Fruit fly (Drosophila melanogaster) whole organism, embryonic: ENCODE results near the gene fln.

ENCODE experiments used
- Aef1 ChIP-seq: fragments of 200-800 bp; sonication (Bioruptor generic); IDR thresholded peaks from 3 replicates; pipeline ENCODE4 v1.3.6; 2022; ENCODE audit warnings: missing biosample characterization, missing genetic modification characterization
- Atf-2 ChIP-seq: fragments of 200-800 bp; sonication (Bioruptor generic); optimal IDR thresholded peaks from 2 replicates; lab custom pipeline; 2016; ENCODE audit warnings: missing biosample characterization, missing genetic modification characterization
- BEAF-32 ChIP-seq: fragments of 200-800 bp; sonication (Bioruptor generic); optimal IDR thresholded peaks from 3 replicates; lab custom pipeline; 2017; ENCODE audit warnings: missing biosample characterization, missing genetic modification characterization, mild to moderate bottlenecking, moderate library complexity, missing genetic modification reagents
- Bgb ChIP-seq: fragments of 200-800 bp; sonication (Bioruptor generic); IDR thresholded peaks from 2 replicates; pipeline ENCODE4 v1.3.6; 2022; ENCODE audit warnings: missing biosample characterization, missing genetic modification characterization; ENCODE audit not compliant: partially characterized antibody
- CG11560 ChIP-seq: fragments of 200-800 bp; sonication (Bioruptor generic); IDR thresholded peaks from 3 replicates; pipeline ENCODE4 v1.3.6; 2022; ENCODE audit warnings: missing biosample characterization, missing genetic modification characterization
- CG12155 ChIP-seq: fragments of 200-800 bp; sonication (Bioruptor generic); optimal IDR thresholded peaks from 3 replicates; lab custom pipeline; 2016; ENCODE audit warnings: missing biosample characterization, missing genetic modification characterization
- CG12659 ChIP-seq: fragments of 200-800 bp; sonication (Bioruptor generic); optimal IDR thresholded peaks from 3 replicates; lab custom pipeline; 2017; ENCODE audit warnings: mild to moderate bottlenecking, missing biosample characterization, missing genetic modification reagents, missing genetic modification characterization
- CG13287 ChIP-seq: fragments of 200-800 bp; sonication (Bioruptor generic); IDR thresholded peaks from 2 replicates; pipeline ENCODE4 v1.3.6; 2022; ENCODE audit warnings: missing biosample characterization, missing genetic modification characterization; ENCODE audit not compliant: partially characterized antibody
- CG14014 ChIP-seq: fragments of 200-800 bp; sonication (Bioruptor generic); IDR thresholded peaks from 2 replicates; pipeline ENCODE4 v1.3.6; 2022; ENCODE audit warnings: missing biosample characterization, missing genetic modification characterization
- CG18262 ChIP-seq: fragments of 200-800 bp; optimal IDR thresholded peaks from 3 replicates; lab custom pipeline; 2019; ENCODE audit warnings: missing biosample characterization, mild to moderate bottlenecking, missing genetic modification characterization, moderate library complexity
- CG2116 ChIP-seq: fragments of 200-800 bp; sonication (Bioruptor generic); optimal IDR thresholded peaks from 3 replicates; lab custom pipeline; 2018; ENCODE audit warnings: missing biosample characterization, mild to moderate bottlenecking, missing genetic modification characterization
- CG3163 ChIP-seq: fragments of 200-800 bp; sonication (Bioruptor generic); optimal IDR thresholded peaks from 3 replicates; lab custom pipeline; 2016; ENCODE audit warnings: missing biosample characterization, missing genetic modification characterization
- CG3407 ChIP-seq: fragments of 200-800 bp; sonication (Bioruptor generic); optimal IDR thresholded peaks from 2 replicates; lab custom pipeline; 2018; ENCODE audit warnings: missing biosample characterization, mild to moderate bottlenecking, missing genetic modification characterization
- CG4617 ChIP-seq: fragments of 200-800 bp; sonication (Bioruptor generic); optimal IDR thresholded peaks from 3 replicates; lab custom pipeline; 2016; ENCODE audit warnings: missing biosample characterization, missing genetic modification characterization, borderline replicate concordance
- CG6791 ChIP-seq: fragments of 200-800 bp; sonication (Bioruptor generic); IDR thresholded peaks from 3 replicates; pipeline ENCODE4 v1.3.6; 2022; ENCODE audit warnings: missing biosample characterization, missing genetic modification characterization; ENCODE audit not compliant: partially characterized antibody
- CG7357 ChIP-seq: fragments of 200-800 bp; sonication (Bioruptor generic); IDR thresholded peaks from 3 replicates; pipeline ENCODE4 v1.3.6; 2022; ENCODE audit warnings: missing biosample characterization, missing genetic modification characterization
- CG7786 ChIP-seq: fragments of 200-800 bp; sonication (Bioruptor generic); optimal IDR thresholded peaks from 2 replicates; lab custom pipeline; 2016; ENCODE audit warnings: missing biosample characterization, missing genetic modification characterization
- CG8944 ChIP-seq: fragments of 200-800 bp; sonication (Bioruptor generic); optimal IDR thresholded peaks from 3 replicates; lab custom pipeline; 2016; ENCODE audit warnings: missing biosample characterization, missing genetic modification characterization
- D ChIP-seq, 2 experiments: fragments of 200-800 bp in 1 of 2; fragments of >200 bp in 1 of 2; sonication (Bioruptor generic) in 1 of 2; optimal IDR thresholded peaks; 2 replicates in 1 of 2; 3 replicates in 1 of 2; lab custom pipeline; 2017; ENCODE audit warnings: mild to moderate bottlenecking in 1 of 2, missing biosample characterization in 1 of 2, missing genetic modification characterization in 1 of 2, missing genetic modification reagents in 1 of 2
- Dll ChIP-seq: fragments of 200-800 bp; sonication (Bioruptor generic); IDR thresholded peaks from 4 replicates; pipeline ENCODE4 v1.3.6; 2022; ENCODE audit warnings: missing biosample characterization, missing genetic modification characterization; ENCODE audit not compliant: partially characterized antibody
- E2f2 ChIP-seq: fragments of 200-800 bp; sonication (Bioruptor generic); IDR thresholded peaks from 2 replicates; pipeline ENCODE4 v1.3.6; 2022; ENCODE audit warnings: missing biosample characterization, missing genetic modification characterization
- ERR ChIP-seq: fragments of 200-800 bp; sonication (Bioruptor generic); optimal IDR thresholded peaks from 2 replicates; lab custom pipeline; 2016; ENCODE audit warnings: missing biosample characterization, missing genetic modification characterization
- HLH4C ChIP-seq: fragments of 200-800 bp; sonication (Bioruptor generic); IDR thresholded peaks from 3 replicates; pipeline ENCODE4 v1.3.6; 2022; ENCODE audit warnings: missing biosample characterization, missing genetic modification characterization; ENCODE audit not compliant: partially characterized antibody
- Lhr ChIP-seq: fragments of 200-800 bp; sonication (Bioruptor generic); optimal IDR thresholded peaks from 3 replicates; lab custom pipeline; 2017; ENCODE audit warnings: mild to moderate bottlenecking, missing biosample characterization, missing genetic modification reagents, missing genetic modification characterization
- MBD-R2 ChIP-seq: fragments of 200-800 bp; sonication (Bioruptor generic); IDR thresholded peaks from 2 replicates; pipeline ENCODE4 v1.3.6; 2022; ENCODE audit warnings: missing biosample characterization, missing genetic modification characterization
- NC2α ChIP-seq: fragments of 200-800 bp; sonication (Bioruptor generic); optimal IDR thresholded peaks from 2 replicates; lab custom pipeline; 2016; ENCODE audit warnings: missing biosample characterization, missing genetic modification characterization
- NFAT ChIP-seq: fragments of 200-800 bp; sonication (Bioruptor generic); IDR thresholded peaks from 2 replicates; pipeline ENCODE4 v1.3.6; 2022; ENCODE audit warnings: missing biosample characterization, missing genetic modification characterization
- Sry-β ChIP-seq: fragments of 200-800 bp; sonication (Bioruptor generic); optimal IDR thresholded peaks from 2 replicates; lab custom pipeline; 2018; ENCODE audit warnings: missing biosample characterization, mild to moderate bottlenecking, missing genetic modification characterization, moderate library complexity
- Sry-δ ChIP-seq: fragments of 200-800 bp; sonication (Bioruptor generic); optimal IDR thresholded peaks from 2 replicates; lab custom pipeline; 2016; ENCODE audit warnings: missing biosample characterization, missing genetic modification characterization
- YL-1 ChIP-seq: fragments of 200-800 bp; sonication (Bioruptor generic); optimal IDR thresholded peaks from 3 replicates; lab custom pipeline; 2017; ENCODE audit warnings: missing biosample characterization, mild to moderate bottlenecking, missing genetic modification characterization
- amos ChIP-seq: fragments of 200-800 bp; sonication (Bioruptor generic); IDR thresholded peaks from 2 replicates; pipeline ENCODE4 v1.3.6; 2022; ENCODE audit warnings: missing biosample characterization, missing genetic modification characterization; ENCODE audit not compliant: partially characterized antibody
- aop ChIP-seq: fragments of 200-800 bp; sonication (Bioruptor generic); IDR thresholded peaks from 2 replicates; pipeline ENCODE4 v1.3.6; 2022; ENCODE audit warnings: missing biosample characterization, missing genetic modification characterization
- cas ChIP-seq: fragments of 200-800 bp; sonication (Bioruptor generic); IDR thresholded peaks from 2 replicates; pipeline ENCODE4 v1.3.6; 2022; ENCODE audit warnings: missing biosample characterization, missing genetic modification characterization
- ewg ChIP-seq: fragments of 200-800 bp; sonication (Bioruptor generic); optimal IDR thresholded peaks from 3 replicates; lab custom pipeline; 2017; ENCODE audit warnings: mild to moderate bottlenecking, missing biosample characterization, missing genetic modification reagents, missing genetic modification characterization
- lmd ChIP-seq: fragments of 200-800 bp; sonication (Bioruptor generic); IDR thresholded peaks from 2 replicates; pipeline ENCODE4 v1.3.6; 2022; ENCODE audit warnings: missing biosample characterization, missing genetic modification characterization
- maf-S ChIP-seq: fragments of 200-800 bp; sonication (Bioruptor generic); optimal IDR thresholded peaks from 2 replicates; lab custom pipeline; 2016; ENCODE audit warnings: missing biosample characterization, missing genetic modification characterization
- nerfin-2 ChIP-seq: fragments of 200-800 bp; sonication (Bioruptor generic); IDR thresholded peaks from 2 replicates; pipeline ENCODE4 v1.3.6; 2022; ENCODE audit warnings: missing biosample characterization, missing genetic modification characterization; ENCODE audit not compliant: partially characterized antibody
- prd ChIP-seq, 3 experiments: fragments of >200 bp in 2 of 3; fragments of 200-800 bp in 1 of 3; sonication (Bioruptor generic) in 1 of 3; optimal IDR thresholded peaks in 2 of 3; IDR thresholded peaks in 1 of 3; 2 replicates in 2 of 3; 3 replicates in 1 of 3; pipeline versions ENCODE4 v1.3.6 to Lab custom; 2017 to 2022; ENCODE audit warnings: missing biosample characterization in 1 of 3, missing genetic modification characterization in 1 of 3
- psq ChIP-seq: fragments of 200-800 bp; sonication (Bioruptor generic); optimal IDR thresholded peaks from 2 replicates; lab custom pipeline; 2017; ENCODE audit warnings: missing biosample characterization, missing genetic modification characterization
- pzg ChIP-seq: fragments of 200-800 bp; sonication (Bioruptor generic); optimal IDR thresholded peaks from 3 replicates; lab custom pipeline; 2018; ENCODE audit warnings: missing biosample characterization, mild to moderate bottlenecking, missing genetic modification characterization, moderate library complexity
- repo ChIP-seq: fragments of 200-800 bp; sonication (Bioruptor generic); optimal IDR thresholded peaks from 2 replicates; lab custom pipeline; 2016; ENCODE audit warnings: missing biosample characterization, missing genetic modification characterization
- scrt ChIP-seq: fragments of 200-800 bp; sonication (Bioruptor generic); optimal IDR thresholded peaks from 2 replicates; lab custom pipeline; 2018; ENCODE audit warnings: missing biosample characterization, mild to moderate bottlenecking, missing genetic modification characterization, moderate library complexity
- sim ChIP-seq: fragments of 200-800 bp; sonication (Bioruptor generic); IDR thresholded peaks from 2 replicates; pipeline ENCODE4 v1.3.6; 2022; ENCODE audit warnings: missing biosample characterization, missing genetic modification characterization
- sna ChIP-seq: fragments of 200-800 bp; sonication (Bioruptor generic); IDR thresholded peaks from 2 replicates; pipeline ENCODE4 v1.3.6; 2022; ENCODE audit warnings: missing biosample characterization, missing genetic modification characterization; ENCODE audit not compliant: partially characterized antibody
- vnd ChIP-seq: fragments of 200-800 bp; sonication (Bioruptor generic); IDR thresholded peaks from 3 replicates; pipeline ENCODE4 v1.3.6; 2022; ENCODE audit warnings: missing biosample characterization, missing genetic modification characterization; ENCODE audit not compliant: partially characterized antibody
- z ChIP-seq: fragments of 200-800 bp; sonication (Bioruptor generic); IDR thresholded peaks from 3 replicates; pipeline ENCODE4 v1.3.6; 2022; ENCODE audit warnings: missing biosample characterization, missing genetic modification characterization

Gene fln

dm6 chr3L:19991120-19991519, at the start of gene fln:
fln (minus strand) TSS chr3L:19991220.
- TF ChIP-seq maf-S (GFP tag; lab: Kevin White, UChicago) (no peak), Atf-2 (GFP tag; lab: Kevin White, UChicago) (no peak), Aef1 (GFP tag; lab: Robert Waterston, UW) (no peak), lmd (no peak), NFAT (GFP tag; lab: Robert Waterston, UW) (no peak), sim (GFP tag; lab: Robert Waterston, UW) (no peak), aop (no peak), ERR (GFP tag; lab: Kevin White, UChicago) (no peak), NC2α (no peak), CG18262 (tag; lab: Kevin White, UChicago) (no peak), CG7786 (GFP tag; lab: Kevin White, UChicago) (no peak), cas (GFP tag; lab: Robert Waterston, UW) (no peak)
- TF ChIP-seq, all 482 proteins: peak for 0

dm6 chr3L:20036610-20037009, 45.6 kb upstream of the fln start:
- TF ChIP-seq CG7357 (GFP tag; lab: Robert Waterston, UW) = no peak
- TF ChIP-seq ewg (GFP tag; lab: Kevin White, UChicago) = peak; percentile 2
- peak; percentile 90 for TF ChIP-seq z (GFP tag; lab: Robert Waterston, UW)
- peak; percentile 76 for TF ChIP-seq scrt (GFP tag; lab: Kevin White, UChicago)
- TF ChIP-seq CG12659 (GFP tag; lab: Kevin White, UChicago) = no peak

dm6 chr3L:20028753-20029152, 37.7 kb upstream of the fln start, which contains the start of gene Lamtor1:
Lamtor1 (minus strand) TSS chr3L:20029020.
- TF ChIP-seq Lhr (GFP tag; lab: Kevin White, UChicago) (peak; percentile 20), vnd (GFP tag; lab: Robert Waterston, UW) (0 out of 3 replicates have a peak, but pooled peaks have one; percentile 14), CG3407 (GFP tag; lab: Kevin White, UChicago) (no peak), prd (optimal IDR thresholded peaks at IDR 0.05; lab: Kevin White, UChicago) (no peak), prd (GFP tag; IDR thresholded peaks at IDR 0.05; lab: Robert Waterston, UW) (no peak), E2f2 (GFP tag; lab: Robert Waterston, UW) (peak; percentile 96), Dll (GFP tag; lab: Robert Waterston, UW) (0 out of 4 replicates have a peak, but pooled peaks have one; percentile 23), YL-1 (GFP tag; lab: Kevin White, UChicago) (peak; percentile 13), CG8944 (GFP tag; lab: Kevin White, UChicago) (no peak), amos (GFP tag; lab: Robert Waterston, UW) (peak; percentile 21; the same call in 1 of the 2 replicates), BEAF-32 (GFP tag; lab: Kevin White, UChicago) (peak; percentile 38), Sry-δ (GFP tag; lab: Kevin White, UChicago) (peak; percentile 83), pzg (GFP tag; lab: Kevin White, UChicago) (peak; percentile 64), Bgb (GFP tag; lab: Robert Waterston, UW) (peak; percentile 53; the same call in 1 of the 2 replicates), CG6791 (GFP tag; lab: Robert Waterston, UW) (peak; percentile 14; the same call in 1 of the 3 replicates), MBD-R2 (peak; percentile 71), CG11560 (tag; lab: Robert Waterston, UW) (peak; percentile 99), D (optimal IDR thresholded peaks at IDR 0.05; lab: Kevin White, UChicago) (peak; percentile 73), D (GFP tag; optimal IDR thresholded peaks at IDR 0.05; lab: Kevin White, UChicago) (no peak), nerfin-2 (GFP tag; lab: Robert Waterston, UW) (peak; percentile 10; the same call in 1 of the 2 replicates), CG3163 (GFP tag; lab: Kevin White, UChicago) (no peak), CG4617 (GFP tag; lab: Kevin White, UChicago) (peak; percentile 83), Sry-β (GFP tag; lab: Kevin White, UChicago) (no peak), HLH4C (GFP tag; lab: Robert Waterston, UW) (peak; percentile 52; the same call in 2 of the 3 replicates), sna (GFP tag; lab: Robert Waterston, UW) (peak; percentile 26; the same call in 1 of the 2 replicates), repo (GFP tag; lab: Kevin White, UChicago) (no peak), CG12155 (GFP tag; lab: Kevin White, UChicago) (no peak), CG2116 (GFP tag; lab: Kevin White, UChicago) (peak; percentile 53), CG13287 (peak; percentile 57), psq (GFP tag; lab: Kevin White, UChicago) (no peak), CG14014 (GFP tag; lab: Robert Waterston, UW) (no peak)
